Worm (Caenorhabditis elegans): ENCODE data around the gene cct-4.

DNA sequence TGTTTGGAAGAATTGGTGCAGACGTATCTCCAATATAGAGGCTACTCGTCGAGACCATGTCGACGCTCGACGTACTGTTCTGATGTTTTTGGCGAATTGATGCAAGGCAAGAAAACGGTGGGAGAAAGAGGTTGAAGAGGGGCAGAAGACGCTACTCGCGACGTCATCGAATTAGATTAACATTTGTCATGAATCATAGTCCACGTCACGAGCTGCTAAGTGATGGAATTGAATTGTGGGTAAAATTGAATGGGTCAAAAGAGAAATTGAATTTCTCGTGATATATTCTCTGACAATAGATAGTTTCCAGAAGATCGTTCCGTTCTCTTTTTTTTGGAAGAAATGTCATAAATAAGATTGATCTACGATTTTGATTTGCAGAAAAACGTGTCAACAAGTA lies 23.8 kb upstream of the cct-4 start:
- TF ChIP-seq nhr-28 (tag; optimal IDR thresholded peaks at IDR 0.05) (no peak), lin-13 (tag; optimal IDR thresholded peaks at IDR 0.05) (no peak), unc-62 (GFP tag; optimal IDR thresholded peaks at IDR 0.05) (no peak)

All from whole organism, mixed stage, embryonic.